Worm (Caenorhabditis elegans): ENCODE measurements around the gene Y69E1A.8.
A peak's percentile ranks its signal among the peaks of the same experiment; 100 is the strongest.

Y69E1A.8 gene

DNA sequence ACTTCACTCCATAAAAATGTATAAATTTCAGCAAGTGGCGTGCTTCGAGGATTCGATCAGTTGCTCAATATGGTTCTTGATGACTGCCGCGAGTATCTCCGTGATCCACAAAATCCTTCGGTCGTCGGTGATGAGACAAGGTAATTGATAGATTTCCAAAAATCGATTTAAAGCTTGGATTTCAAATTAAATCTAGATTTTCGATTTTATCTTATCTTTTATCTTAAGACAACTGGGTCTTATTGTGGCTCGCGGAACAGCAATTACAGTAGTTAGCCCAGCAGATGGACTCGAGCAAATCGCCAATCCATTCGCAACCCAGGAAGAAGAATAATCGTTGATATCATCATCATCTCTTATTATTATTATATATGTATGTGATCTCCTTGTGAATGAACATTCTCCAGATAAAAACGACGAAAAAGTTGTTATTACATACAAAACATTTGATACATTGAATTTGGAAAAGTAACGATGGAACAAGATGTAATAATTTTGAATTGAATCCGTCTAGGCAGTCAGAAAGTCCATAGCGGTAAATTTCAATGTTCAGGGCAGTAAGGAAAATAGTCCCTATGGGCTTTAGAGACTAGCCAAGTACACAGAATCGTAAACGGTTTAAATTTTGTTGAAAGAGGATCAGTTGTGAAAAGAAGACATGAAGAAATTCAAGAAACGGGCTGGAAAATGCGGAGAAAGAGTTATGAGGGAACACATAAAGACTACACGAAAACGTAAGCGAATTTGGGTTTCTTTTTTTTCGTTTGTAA is 32.4 kb upstream of the Y69E1A.8 start (continued):
- TF ChIP-seq F44E2.7 (GFP tag; IDR thresholded peaks at IDR 0.05), result no peak
- no peak for TF ChIP-seq zfp-2 (tag; optimal IDR thresholded peaks at IDR 0.05)
- no peak for TF ChIP-seq ceh-20 (GFP tag; IDR thresholded peaks at IDR 0.05)
- TF ChIP-seq nhr-48 (tag; optimal IDR thresholded peaks at IDR 0.05), result peak; percentile 49
- peak; percentile 40 for TF ChIP-seq gei-8 (GFP tag; optimal IDR thresholded peaks at IDR 0.05)
- TF ChIP-seq nhr-28 (tag; optimal IDR thresholded peaks at IDR 0.05), result no peak
- peak; percentile 56 for TF ChIP-seq aha-1 (tag)
- peak; percentile 18 for TF ChIP-seq mxl-3 (GFP tag; optimal IDR thresholded peaks at IDR 0.05)
- TF ChIP-seq lin-38 (GFP tag; IDR thresholded peaks at IDR 0.05), result peak; percentile 58
- peak; percentile 78 for TF ChIP-seq sdz-12 (GFP tag; optimal IDR thresholded peaks at IDR 0.05)
- TF ChIP-seq daf-12 (tag; optimal IDR thresholded peaks at IDR 0.05), result no peak
- no peak for TF ChIP-seq nhr-11 (tag; optimal IDR thresholded peaks at IDR 0.05)
- peak; percentile 30; the same call in 1 of the 2 replicates for TF ChIP-seq nhr-41 (GFP tag; IDR thresholded peaks at IDR 0.05)
- TF ChIP-seq nhr-111 (GFP tag; optimal IDR thresholded peaks at IDR 0.05), result peak; percentile 6
- TF ChIP-seq nhr-10 (tag; optimal IDR thresholded peaks at IDR 0.05), result no peak
- no peak for TF ChIP-seq Y75B8A.6 (GFP tag; IDR thresholded peaks at IDR 0.05)
- peak; percentile 61 for TF ChIP-seq spr-3 (GFP tag; optimal IDR thresholded peaks at IDR 0.05)
- peak; percentile 58; the same call in 1 of the 2 replicates for TF ChIP-seq ctbp-1 (GFP tag; IDR thresholded peaks at IDR 0.05)
- TF ChIP-seq nhr-77 (tag; optimal IDR thresholded peaks at IDR 0.05), result peak; percentile 70
- TF ChIP-seq hlh-11 (tag; optimal IDR thresholded peaks at IDR 0.05), result peak; percentile 54
- no peak for TF ChIP-seq rbr-2 (tag; optimal IDR thresholded peaks at IDR 0.05)
- peak; percentile 25 for TF ChIP-seq mes-2 (tag; optimal IDR thresholded peaks at IDR 0.05; ENCODE audit: poor library complexity, severe bottlenecking)
- no peak for TF ChIP-seq ces-1 (GFP tag; optimal IDR thresholded peaks at IDR 0.05)
- TF ChIP-seq hif-1 (tag; optimal IDR thresholded peaks at IDR 0.05), result peak in 1 of 2 experiments; percentile 23
- TF ChIP-seq T26A8.4 (GFP tag; IDR thresholded peaks at IDR 0.05), result peak; percentile 75
- peak in 1 of 2 experiments; percentile 65 for TF ChIP-seq unc-62 (GFP tag; optimal IDR thresholded peaks at IDR 0.05 in 1 of 2)
- no peak for TF ChIP-seq unc-62 (tag; optimal IDR thresholded peaks at IDR 0.05)
- peak; percentile 18; the same call in 1 of the 2 replicates for TF ChIP-seq vab-7 (GFP tag; IDR thresholded peaks at IDR 0.05)
- no peak for TF ChIP-seq Y48G9A.11 (GFP tag; IDR thresholded peaks at IDR 0.05)
- no peak for TF ChIP-seq fkh-10 (GFP tag; optimal IDR thresholded peaks at IDR 0.05)
- TF ChIP-seq lin-1 (GFP tag; IDR thresholded peaks at IDR 0.05), result peak; percentile 7; the same call in 1 of the 2 replicates
- peak; percentile 20 for TF ChIP-seq spr-1 (tag; optimal IDR thresholded peaks at IDR 0.05)
- TF ChIP-seq F10B5.3 (tag; optimal IDR thresholded peaks at IDR 0.05), result peak; percentile 32
- peak; percentile 84 for TF ChIP-seq zfp-3 (GFP tag; conservative IDR thresholded peaks at IDR 0.05)
- TF ChIP-seq daf-16 (GFP tag; optimal IDR thresholded peaks at IDR 0.05), result no peak
- TF ChIP-seq daf-16 (tag; optimal IDR thresholded peaks at IDR 0.05), result peak; percentile 30
- TF ChIP-seq dmd-6 (GFP tag; IDR thresholded peaks at IDR 0.05), result 0 out of 2 replicates have a peak, but pooled peaks have one; percentile 8
- peak; percentile 14; the same call in 1 of the 2 replicates for TF ChIP-seq lim-7 (GFP tag; IDR thresholded peaks at IDR 0.05)
- TF ChIP-seq pha-4 (GFP tag; IDR thresholded peaks at IDR 0.05), result peak; percentile 66; the same call in 1 of the 2 replicates
- no peak for TF ChIP-seq pha-4 (tag; optimal IDR thresholded peaks at IDR 0.05)
- TF ChIP-seq ceh-44 (GFP tag; IDR thresholded peaks at IDR 0.05), result no peak
- TF ChIP-seq nhr-6 (tag; optimal IDR thresholded peaks at IDR 0.05), result no peak
- peak; percentile 65 for TF ChIP-seq ama-1 (optimal IDR thresholded peaks at IDR 0.05)
